Worm (Caenorhabditis elegans) whole organism, late embryonic: ENCODE measurements around the gene gop-2.
A peak's percentile ranks its signal among the peaks of the same experiment; 100 is the strongest.

Experiments used
- C38D4.7 ChIP-seq: fragments of 200-800 bp; sonication (Bioruptor generic); optimal IDR thresholded peaks from 2 replicates; lab custom pipeline; 2018; ENCODE audit warnings: mild to moderate bottlenecking, missing genetic modification characterization, moderate library complexity, missing compliant biosample characterization
- K02D7.2 ChIP-seq: sonication (generic microtip); optimal IDR thresholded peaks from 2 replicates; lab custom pipeline; 2017; ENCODE audit warnings: mild to moderate bottlenecking, missing genetic modification characterization, missing compliant biosample characterization
- K09A11.1 ChIP-seq: sonication (generic microtip); optimal IDR thresholded peaks from 2 replicates; lab custom pipeline; 2017; ENCODE audit warnings: antibody characterized with exemption, mild to moderate bottlenecking, missing genetic modification characterization, missing compliant biosample characterization; ENCODE audit not compliant: insufficient read depth
- Y22D7AL.16 ChIP-seq: sonication (generic microtip); optimal IDR thresholded peaks from 2 replicates; lab custom pipeline; 2016; ENCODE audit warnings: missing genetic modification characterization, missing compliant biosample characterization
- ahr-1 ChIP-seq: sonication (generic microtip); optimal IDR thresholded peaks from 2 replicates; lab custom pipeline; 2016; ENCODE audit warnings: missing genetic modification characterization, missing compliant biosample characterization
- ceh-18 ChIP-seq: sonication (generic microtip); optimal IDR thresholded peaks from 2 replicates; lab custom pipeline; 2016; ENCODE audit warnings: missing genetic modification characterization, missing compliant biosample characterization
- ceh-19 ChIP-seq: fragments of 200-800 bp; sonication (Bioruptor generic); optimal IDR thresholded peaks from 2 replicates; lab custom pipeline; 2018; ENCODE audit warnings: mild to moderate bottlenecking, missing genetic modification characterization, missing compliant biosample characterization
- ceh-2 ChIP-seq: sonication (generic microtip); optimal IDR thresholded peaks from 2 replicates; lab custom pipeline; 2016; ENCODE audit warnings: missing genotype, missing genetic modification characterization, missing compliant biosample characterization
- ceh-22 ChIP-seq: sonication (generic microtip); optimal IDR thresholded peaks from 2 replicates; lab custom pipeline; 2017; ENCODE audit warnings: missing biosample characterization, missing genetic modification characterization
- ceh-31 ChIP-seq: sonication (generic microtip); optimal IDR thresholded peaks from 2 replicates; lab custom pipeline; 2016; ENCODE audit warnings: missing genetic modification characterization, missing compliant biosample characterization
- ceh-34 ChIP-seq: sonication (generic microtip); optimal IDR thresholded peaks from 2 replicates; lab custom pipeline; 2016; ENCODE audit warnings: mild to moderate bottlenecking, missing genetic modification characterization, missing compliant biosample characterization
- ceh-9 ChIP-seq: sonication (generic microtip); optimal IDR thresholded peaks from 2 replicates; lab custom pipeline; 2016; ENCODE audit warnings: mild to moderate bottlenecking, missing genetic modification characterization, inconsistent platforms, missing compliant biosample characterization
- che-1 ChIP-seq: sonication (generic microtip); optimal IDR thresholded peaks from 2 replicates; lab custom pipeline; 2016; ENCODE audit warnings: mild to moderate bottlenecking, missing genetic modification characterization, missing compliant biosample characterization
- elt-4 ChIP-seq: sonication (generic microtip); optimal IDR thresholded peaks from 2 replicates; lab custom pipeline; 2016; ENCODE audit warnings: missing genetic modification characterization, missing compliant biosample characterization
- eyg-1 ChIP-seq: sonication (generic microtip); optimal IDR thresholded peaks from 2 replicates; lab custom pipeline; 2016; ENCODE audit warnings: missing genotype, missing genetic modification characterization, missing compliant biosample characterization
- fax-1 ChIP-seq: sonication (generic microtip); optimal IDR thresholded peaks from 2 replicates; lab custom pipeline; 2016; ENCODE audit warnings: missing genotype, missing genetic modification characterization, missing compliant biosample characterization
- gmeb-2 ChIP-seq: sonication (generic microtip); optimal IDR thresholded peaks from 2 replicates; lab custom pipeline; 2016; ENCODE audit warnings: missing genetic modification characterization, inconsistent platforms, missing compliant biosample characterization
- hlh-15 ChIP-seq: sonication (generic microtip); optimal IDR thresholded peaks from 2 replicates; lab custom pipeline; 2016; ENCODE audit warnings: missing genetic modification characterization, missing compliant biosample characterization
- hlh-6 ChIP-seq: sonication (generic microtip); optimal IDR thresholded peaks from 2 replicates; lab custom pipeline; 2016; ENCODE audit warnings: missing genotype, missing genetic modification characterization, missing compliant biosample characterization
- lim-6 ChIP-seq: sonication (generic microtip); optimal IDR thresholded peaks from 2 replicates; lab custom pipeline; 2016; ENCODE audit warnings: missing genetic modification characterization, missing compliant biosample characterization
- lin-11 ChIP-seq: fragments of 200-800 bp; sonication (Bioruptor generic); optimal IDR thresholded peaks from 2 replicates; lab custom pipeline; 2018; ENCODE audit warnings: mild to moderate bottlenecking, missing genetic modification characterization, missing compliant biosample characterization
- madf-2 ChIP-seq: sonication (generic microtip); optimal IDR thresholded peaks from 2 replicates; lab custom pipeline; 2017; ENCODE audit warnings: missing genetic modification characterization, missing compliant biosample characterization
- nfya-1 ChIP-seq: sonication (generic microtip); optimal IDR thresholded peaks from 2 replicates; lab custom pipeline; 2017; ENCODE audit warnings: missing genetic modification characterization, mild to moderate bottlenecking, missing compliant biosample characterization, antibody characterized with exemption, moderate library complexity
- nhr-11 ChIP-seq: fragments of 150-350 bp; optimal IDR thresholded peaks from 2 replicates; lab custom pipeline; 2014; ENCODE audit warnings: missing biosample characterization, missing genetic modification characterization
- npax-4 ChIP-seq: sonication (generic microtip); optimal IDR thresholded peaks from 2 replicates; lab custom pipeline; 2016; ENCODE audit warnings: missing genetic modification characterization, missing compliant biosample characterization
- pag-3 ChIP-seq: sonication (generic microtip); optimal IDR thresholded peaks from 2 replicates; lab custom pipeline; 2016; ENCODE audit warnings: missing compliant biosample characterization, missing genetic modification characterization, borderline replicate concordance
- pax-1 ChIP-seq: fragments of 150-350 bp; optimal IDR thresholded peaks from 2 replicates; lab custom pipeline; 2014; ENCODE audit warnings: missing biosample characterization, missing genetic modification characterization
- pha-2 ChIP-seq: sonication (generic microtip); optimal IDR thresholded peaks from 2 replicates; lab custom pipeline; 2017; ENCODE audit warnings: mild to moderate bottlenecking, missing genetic modification characterization, missing compliant biosample characterization
- ref-2 ChIP-seq: sonication (generic microtip); optimal IDR thresholded peaks from 2 replicates; lab custom pipeline; 2016; ENCODE audit warnings: missing genetic modification characterization, missing compliant biosample characterization
- rnt-1 ChIP-seq: sonication (generic microtip); optimal IDR thresholded peaks from 2 replicates; lab custom pipeline; 2016; ENCODE audit warnings: missing genetic modification characterization, missing compliant biosample characterization
- sdc-2 ChIP-seq: sonication (generic microtip); optimal IDR thresholded peaks from 2 replicates; lab custom pipeline; 2016; ENCODE audit warnings: missing genotype, missing genetic modification characterization, missing compliant biosample characterization
- sox-2 ChIP-seq: fragments of 200-800 bp; sonication (Bioruptor generic); IDR thresholded peaks from 2 replicates; pipeline ENCODE4 v1.3.6; 2022; ENCODE audit warnings: missing genetic modification reagents, missing genetic modification characterization, missing compliant biosample characterization
- syd-9 ChIP-seq: sonication (generic microtip); optimal IDR thresholded peaks from 2 replicates; lab custom pipeline; 2016; ENCODE audit warnings: mild to moderate bottlenecking, missing genetic modification characterization, moderate library complexity, missing compliant biosample characterization
- tbx-2 ChIP-seq: sonication (generic microtip); optimal IDR thresholded peaks from 2 replicates; lab custom pipeline; 2016; ENCODE audit warnings: missing genetic modification characterization, missing compliant biosample characterization
- ttx-3 ChIP-seq: sonication (generic microtip); optimal IDR thresholded peaks from 2 replicates; lab custom pipeline; 2016; ENCODE audit warnings: missing genetic modification reagents, missing genetic modification characterization, missing compliant biosample characterization
- unc-3 ChIP-seq, 2 experiments: fragments of 200-800 bp in 1 of 2; sonication (Bioruptor generic) in 1 of 2; sonication (generic microtip) in 1 of 2; conservative IDR thresholded peaks in 1 of 2; optimal IDR thresholded peaks in 1 of 2; 2 replicates each; pipeline versions ENCODE4 v1.3.6 to Lab custom; 2016 to 2022; ENCODE audit warnings: missing compliant biosample characterization in 2 of 2, missing genetic modification characterization in 2 of 2, missing genetic modification reagents in 1 of 2
- unc-42 ChIP-seq: sonication (generic microtip); optimal IDR thresholded peaks from 2 replicates; lab custom pipeline; 2016; ENCODE audit warnings: missing genotype, missing genetic modification characterization, missing compliant biosample characterization
- unc-55 ChIP-seq: sonication (generic microtip); optimal IDR thresholded peaks from 2 replicates; lab custom pipeline; 2017; ENCODE audit warnings: missing biosample characterization, missing genetic modification reagents, missing genetic modification characterization

gop-2 gene

ce11 chrIII:5214162-5214561, 44.7 kb upstream of the gop-2 start:
- TF ChIP-seq elt-4 (tag; lab: Kevin White, UChicago) (no peak), ceh-19 (GFP tag; lab: Kevin White, UChicago) (no peak), tbx-2 (tag; lab: Kevin White, UChicago) (no peak), sdc-2 (tag; lab: Kevin White, UChicago) (no peak), K02D7.2 (tag; lab: Kevin White, UChicago) (no peak), unc-55 (GFP tag; lab: Kevin White, UChicago) (no peak), ceh-18 (tag; lab: Kevin White, UChicago) (no peak), nfya-1 (no peak), nhr-11 (tag; lab: Kevin White, UChicago) (no peak), madf-2 (tag; lab: Kevin White, UChicago) (no peak), syd-9 (tag; lab: Kevin White, UChicago) (no peak), lin-11 (tag; lab: Kevin White, UChicago) (no peak), ref-2 (tag; lab: Kevin White, UChicago) (no peak), rnt-1 (tag; lab: Kevin White, UChicago) (no peak), ahr-1 (tag; lab: Kevin White, UChicago) (no peak), hlh-15 (tag; lab: Kevin White, UChicago) (no peak), hlh-6 (tag; lab: Kevin White, UChicago) (no peak), gmeb-2 (tag; lab: Kevin White, UChicago) (no peak), ceh-22 (tag; lab: Kevin White, UChicago) (no peak)

- TF ChIP-seq C38D4.7 (GFP tag; lab: Kevin White, UChicago): no peak
- TF ChIP-seq pha-2: no peak
- no peak for TF ChIP-seq pax-1 (tag; lab: Kevin White, UChicago)
- TF ChIP-seq ttx-3 (tag; lab: Kevin White, UChicago): no peak
- TF ChIP-seq lim-6 (tag; lab: Kevin White, UChicago): no peak
- TF ChIP-seq ceh-22 (tag; lab: Kevin White, UChicago): no peak
These were observed 43.4 kb upstream of the gop-2 start, which contains the start of gene ZC155.4 for ce11 chrIII:5215375-5215774. Gene ZC155.4 (minus strand): TSS chrIII:5215475.

DNA sequence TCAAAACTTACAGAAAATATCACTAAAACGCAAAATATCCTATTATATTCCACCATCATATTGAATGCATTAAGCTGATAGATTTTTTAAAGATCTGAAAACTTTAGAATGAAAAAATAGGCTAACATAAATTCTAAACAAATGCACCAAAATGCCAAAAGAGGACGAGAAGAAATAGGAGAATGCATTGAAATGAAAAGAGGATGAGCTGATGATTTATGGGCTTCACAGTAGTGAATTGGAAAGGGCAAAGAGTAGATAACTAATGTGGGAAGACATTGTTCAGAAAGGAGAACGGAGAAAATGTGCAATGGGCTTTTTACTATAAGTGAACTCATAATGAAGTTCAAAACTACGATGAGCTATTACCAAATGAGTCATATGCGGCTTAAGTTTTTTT, 41.3 kb upstream of the gop-2 start, which contains the start of gene cutl-19:
Gene cutl-19, minus strand, starts transcription at position 101 of the 400 bp plus-strand sequence.
- TF ChIP-seq ceh-31 (no peak), fax-1 (tag; lab: Kevin White, UChicago) (no peak), hlh-6 (tag; lab: Kevin White, UChicago) (no peak), lin-11 (tag; lab: Kevin White, UChicago) (no peak), npax-4 (tag; lab: Kevin White, UChicago) (no peak), hlh-15 (tag; lab: Kevin White, UChicago) (no peak), che-1 (tag; lab: Kevin White, UChicago) (no peak), ceh-18 (tag; lab: Kevin White, UChicago) (no peak), madf-2 (tag; lab: Kevin White, UChicago) (no peak), K09A11.1 (tag; lab: Kevin White, UChicago) (no peak), pha-2 (no peak), unc-42 (tag; lab: Kevin White, UChicago) (no peak), ceh-34 (tag; lab: Kevin White, UChicago) (no peak), pag-3 (no peak), lim-6 (tag; lab: Kevin White, UChicago) (no peak), ceh-9 (tag; lab: Kevin White, UChicago) (no peak), eyg-1 (tag; lab: Kevin White, UChicago) (no peak), Y22D7AL.16 (no peak)
- TF ChIP-seq, all 69 proteins: peak for 0

- TF ChIP-seq sox-2 (no peak), ceh-2 (tag; lab: Kevin White, UChicago) (no peak), unc-3 (GFP tag; conservative IDR thresholded peaks at IDR 0.05; lab: Robert Waterston, UW) (no peak), unc-3 (tag; optimal IDR thresholded peaks at IDR 0.05; lab: Kevin White, UChicago) (peak; percentile 33)
These were observed 40.1 kb upstream of the gop-2 start, which contains the start of gene ZC155.2 for ce11 chrIII:5218687-5219086. Gene ZC155.2 (plus strand): TSS chrIII:5218987.
